Worm (Caenorhabditis elegans): ENCODE data around the gene M02D8.7.

ce11 chrX:8712662-8713061, 30.1 kb downstream of the M02D8.7 start:
- TF ChIP-seq T23F11.4 (GFP tag; optimal IDR thresholded peaks at IDR 0.05) (no peak), unc-86 (tag; optimal IDR thresholded peaks at IDR 0.05) (no peak), elt-4 (tag; optimal IDR thresholded peaks at IDR 0.05) (no peak), pax-1 (tag; optimal IDR thresholded peaks at IDR 0.05) (no peak)

Data from whole organism, late embryonic.